Fruit fly (Drosophila melanogaster) whole organism, pupa: Measurements from ENCODE around the gene Muc68E.

Source experiments
- CG12605 ChIP-seq: fragments of 200-800 bp; sonication (Bioruptor generic); IDR thresholded peaks from 2 replicates; pipeline ENCODE4 v1.3.6; 2022; ENCODE audit warnings: missing biosample characterization, missing genetic modification characterization
- CG13204 ChIP-seq: fragments of 200-800 bp; sonication (Bioruptor generic); optimal IDR thresholded peaks from 2 replicates; lab custom pipeline; 2018; ENCODE audit warnings: missing biosample characterization, mild to moderate bottlenecking, missing genetic modification characterization, moderate library complexity
- CG32121 ChIP-seq: fragments of 200-800 bp; sonication (Bioruptor generic); IDR thresholded peaks from 2 replicates; pipeline ENCODE4 v1.3.6; 2022; ENCODE audit warnings: missing biosample characterization, missing genetic modification characterization
- EcR ChIP-seq: fragments of 200-800 bp; sonication (Bioruptor generic); optimal IDR thresholded peaks from 3 replicates; lab custom pipeline; 2019; ENCODE audit warnings: missing biosample characterization, missing genetic modification characterization, mild to moderate bottlenecking, moderate library complexity, missing genetic modification reagents

- TF ChIP-seq CG13204 (GFP tag; lab: Kevin White, UChicago) (no peak), CG12605 (GFP tag; lab: Robert Waterston, UW) (no peak), CG32121 (no peak), EcR (GFP tag; lab: Kevin White, UChicago) (no peak)
These were observed 19.6 kb downstream of the Muc68E start, which contains the start of gene obst-G for dm6 chr3L:11953217-11953616.
